Fruit fly (Drosophila melanogaster): ENCODE measurements around the gene SpdS.
A peak's percentile ranks its signal among the peaks of the same experiment; 100 is the strongest.

Gene SpdS

DNA sequence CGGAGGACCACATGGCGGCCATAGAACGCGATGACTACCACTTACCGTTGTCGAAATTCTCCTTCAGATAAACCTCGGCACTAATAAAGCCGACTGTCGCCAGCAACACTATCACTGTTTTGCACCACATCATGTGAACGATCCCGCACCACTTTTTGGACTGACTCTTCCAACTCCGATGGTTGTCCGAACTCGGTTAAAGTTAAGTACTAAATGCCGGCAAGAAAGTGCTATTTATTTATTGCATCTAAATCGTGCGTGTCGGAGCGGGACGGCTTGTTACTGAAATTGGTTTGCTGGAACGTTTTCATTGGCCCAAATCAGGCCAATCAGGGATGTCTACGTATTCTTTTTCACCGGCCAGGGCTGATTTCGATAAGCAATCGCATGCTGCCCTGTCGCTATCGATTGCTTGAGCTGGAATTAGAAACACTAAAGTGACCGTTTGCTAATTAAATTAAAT lies 777 bp upstream of the SpdS start, which contains the start of gene Calr:
TSS of gene Calr (minus strand) at position 219 of the 463 bp plus-strand sequence.
- TF ChIP-seq CG8478 (optimal IDR thresholded peaks at IDR 0.05) (no peak), CTCF (optimal IDR thresholded peaks at IDR 0.05) (peak in 1 of 2 experiments; percentile 5)

DNA sequence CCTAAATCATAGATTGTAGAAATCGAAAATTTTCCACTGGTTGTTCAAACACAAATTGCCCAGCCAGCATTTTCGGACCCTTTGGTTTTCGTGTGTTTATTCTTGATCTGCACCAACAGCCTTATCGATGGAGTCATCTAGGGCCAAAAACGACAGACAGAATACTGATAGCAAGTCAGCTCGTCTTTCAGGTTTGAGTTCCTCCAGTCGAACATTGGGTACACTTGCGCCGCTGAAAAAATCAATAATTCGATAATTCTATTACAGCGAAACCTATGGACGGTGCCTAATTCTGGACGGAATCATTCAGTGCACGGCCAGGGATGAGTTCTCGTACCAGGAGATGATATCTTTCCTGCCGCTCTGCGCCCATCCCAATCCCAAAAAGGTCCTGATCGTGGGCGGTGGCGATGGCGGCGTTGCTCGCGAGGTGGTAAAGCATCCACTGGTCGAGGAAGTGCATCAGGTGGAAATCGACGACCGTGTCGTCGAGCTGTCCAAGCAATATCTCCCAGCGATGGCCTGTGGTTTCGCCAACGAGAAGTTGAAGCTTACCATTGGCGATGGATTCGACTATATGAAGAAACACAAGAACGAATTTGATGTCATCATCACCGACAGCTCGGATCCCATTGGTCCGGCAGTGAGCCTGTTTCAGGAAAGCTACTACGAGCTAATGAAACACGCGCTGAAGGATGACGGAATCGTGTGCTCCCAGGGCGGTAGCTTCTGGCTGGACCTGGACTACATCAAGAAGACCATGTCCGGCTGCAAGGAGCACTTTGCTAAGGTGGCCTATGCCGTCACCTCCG lies 875 bp downstream of the SpdS start:
- TF ChIP-seq CTCF (optimal IDR thresholded peaks at IDR 0.05) (no peak), CG8478 (optimal IDR thresholded peaks at IDR 0.05) (no peak)

DNA sequence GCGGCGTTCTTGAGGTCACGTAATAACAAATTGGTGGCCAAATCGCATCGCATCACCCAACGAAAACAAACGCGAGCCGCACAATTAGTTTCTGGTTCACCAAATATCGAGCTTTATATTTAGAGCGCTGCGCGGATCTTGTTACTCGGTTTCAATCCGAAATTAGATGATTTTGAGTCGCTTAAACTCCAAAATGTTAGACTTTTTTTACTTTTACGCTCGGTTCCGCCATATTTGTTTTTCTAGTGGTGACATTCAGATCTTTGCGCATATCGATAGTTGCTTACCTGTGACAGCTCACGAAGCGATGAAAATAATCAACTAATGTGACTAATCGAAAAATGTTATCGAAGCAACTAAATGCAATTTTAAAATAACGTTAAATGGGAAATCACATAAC lies 5.9 kb downstream of the SpdS start, which contains the start of gene Scm:
TSS of gene Scm (minus strand) at position 251 of the 400 bp plus-strand sequence.
- TF ChIP-seq CTCF (optimal IDR thresholded peaks at IDR 0.05) = peak in 1 of 2 experiments; percentile 17
- TF ChIP-seq CG8478 (optimal IDR thresholded peaks at IDR 0.05) = no peak

DNA sequence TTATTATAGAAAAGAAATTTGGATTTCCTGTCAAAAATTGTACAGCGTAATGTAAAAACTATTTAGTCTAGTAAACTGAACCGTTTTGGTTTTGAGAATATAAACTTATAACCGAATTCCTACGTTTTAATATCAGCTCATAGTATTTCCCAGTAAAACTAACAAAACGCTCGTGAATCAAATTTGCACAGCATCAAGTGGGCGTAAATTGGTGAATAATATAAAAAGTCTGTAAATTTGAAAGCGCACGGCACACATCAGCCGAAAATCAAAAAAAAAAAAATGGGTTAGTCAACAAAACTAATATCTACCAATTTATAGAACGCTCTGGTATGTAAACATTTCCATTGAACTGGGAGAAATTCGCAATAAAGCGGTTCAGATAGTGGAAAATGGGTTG lies 6.4 kb downstream of the SpdS start, which contains the start of gene Dh44:
TSS of gene Dh44 (plus strand) at position 301 of the 400 bp plus-strand sequence.
- TF ChIP-seq CG8478 (optimal IDR thresholded peaks at IDR 0.05) (no peak), CTCF (optimal IDR thresholded peaks at IDR 0.05) (no peak)

DNA sequence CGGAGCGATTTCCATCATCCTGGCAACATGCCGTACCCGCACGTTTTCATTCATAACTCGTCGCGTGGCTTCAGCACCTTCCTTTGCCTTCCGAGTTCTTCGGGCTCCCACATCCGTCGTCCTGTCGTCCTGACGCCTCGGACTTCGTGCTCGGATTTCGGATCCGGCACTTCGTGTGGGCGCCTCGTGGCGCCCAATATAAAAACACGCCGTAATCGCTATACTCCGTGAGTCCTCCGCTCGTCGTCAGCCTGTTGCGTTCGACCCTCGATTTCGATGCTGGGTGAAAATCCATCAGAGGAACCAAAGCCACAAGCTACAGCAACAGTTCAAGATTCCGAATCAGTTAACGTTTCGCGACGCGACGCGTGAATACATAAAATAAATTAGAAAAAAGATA lies 8.9 kb downstream of the SpdS start:
- TF ChIP-seq CG8478 (optimal IDR thresholded peaks at IDR 0.05) (no peak), CTCF (optimal IDR thresholded peaks at IDR 0.05) (no peak)

DNA sequence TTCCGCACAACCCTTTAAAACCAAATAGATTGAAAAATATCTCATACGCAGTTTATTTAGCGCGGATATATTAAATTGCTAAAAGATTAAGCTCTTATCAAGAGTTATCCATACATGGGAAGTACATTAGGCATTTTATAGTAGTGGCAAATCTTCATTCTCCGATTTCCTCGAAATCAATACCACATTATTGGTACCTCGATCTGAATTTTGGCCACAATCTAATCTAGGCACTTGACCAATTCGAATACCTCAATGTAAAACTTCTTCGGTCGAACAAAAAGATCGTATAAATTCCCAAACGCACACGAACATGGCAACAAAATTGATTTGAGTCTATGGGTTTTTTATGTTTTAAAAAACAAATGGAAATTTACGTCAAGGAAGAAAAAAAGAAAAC lies 12.5 kb downstream of the SpdS start:
- TF ChIP-seq CG8478 (optimal IDR thresholded peaks at IDR 0.05) (no peak), CTCF (optimal IDR thresholded peaks at IDR 0.05) (no peak)

DNA sequence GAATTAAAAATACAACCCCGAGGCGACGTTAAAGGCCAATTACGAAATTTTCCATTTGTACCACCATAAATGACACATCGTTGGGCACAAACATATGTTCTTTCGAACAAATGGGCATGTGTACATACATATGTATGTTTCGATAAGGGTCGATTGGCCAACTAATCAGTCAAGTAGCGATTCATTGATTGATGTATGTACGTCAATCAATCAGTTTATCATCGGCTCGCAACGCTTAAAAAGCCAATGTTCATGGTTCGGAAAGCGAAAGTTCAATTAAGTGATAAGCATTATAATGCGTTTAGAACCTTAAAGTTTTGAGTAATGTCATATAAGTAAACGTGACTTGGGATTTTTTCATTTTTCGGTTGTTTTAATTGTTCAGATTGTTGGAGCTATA lies 13.2 kb downstream of the SpdS start:
- TF ChIP-seq CTCF (optimal IDR thresholded peaks at IDR 0.05) (no peak), CG8478 (optimal IDR thresholded peaks at IDR 0.05) (no peak)

DNA sequence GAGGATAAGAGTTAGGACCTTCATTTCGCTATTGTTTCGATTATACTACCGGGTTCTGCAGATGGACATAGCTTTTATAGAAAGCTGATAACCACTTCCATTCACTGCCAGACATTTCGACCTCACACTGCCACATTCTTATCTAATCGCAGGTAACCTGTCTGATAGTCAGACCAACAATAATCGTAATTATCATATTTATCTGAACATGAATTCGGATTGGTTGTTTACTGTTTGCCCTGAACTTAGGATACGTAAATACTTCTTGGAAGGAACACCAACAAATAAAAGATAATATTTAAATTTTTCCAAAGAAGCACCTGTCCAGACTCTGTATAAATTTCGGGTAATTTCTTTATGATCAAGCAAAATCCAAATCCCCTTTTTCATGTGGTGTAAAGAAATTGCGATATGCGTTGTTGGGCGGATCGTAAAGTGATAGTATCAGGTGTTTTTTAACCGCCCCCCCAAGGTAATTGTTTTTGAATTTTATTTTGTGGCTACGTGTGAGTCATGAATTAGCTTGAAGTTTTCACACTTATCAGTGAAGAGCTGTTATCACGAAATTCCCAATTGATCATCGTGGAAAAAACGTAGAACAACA lies 14.8 kb downstream of the SpdS start, which contains the start of gene Fst:
TSS of gene Fst (minus strand) at position 51 of the 604 bp plus-strand sequence.
- no peak for TF ChIP-seq CG8478 (optimal IDR thresholded peaks at IDR 0.05)
- TF ChIP-seq CTCF (optimal IDR thresholded peaks at IDR 0.05) = no peak

DNA sequence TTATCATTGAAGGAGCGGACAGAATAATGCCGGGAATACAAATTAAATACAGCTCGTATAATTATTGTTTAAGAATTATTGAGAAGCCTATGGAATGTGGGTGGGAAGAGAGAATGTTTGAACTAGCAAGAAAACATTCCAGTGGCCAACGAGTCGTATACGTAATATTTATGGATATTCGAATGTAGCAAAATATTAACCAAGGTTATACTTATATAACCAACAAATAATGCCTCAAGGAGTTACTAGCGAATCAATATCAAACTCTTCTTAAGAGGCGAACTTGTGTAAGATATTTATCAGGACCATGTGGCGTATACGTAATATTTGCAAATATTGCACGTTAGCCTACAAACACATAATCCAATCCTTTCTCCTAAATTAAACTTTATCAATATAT lies 34.0 kb downstream of the SpdS start:
- TF ChIP-seq CTCF (optimal IDR thresholded peaks at IDR 0.05) (no peak), CG8478 (optimal IDR thresholded peaks at IDR 0.05) (no peak)

DNA sequence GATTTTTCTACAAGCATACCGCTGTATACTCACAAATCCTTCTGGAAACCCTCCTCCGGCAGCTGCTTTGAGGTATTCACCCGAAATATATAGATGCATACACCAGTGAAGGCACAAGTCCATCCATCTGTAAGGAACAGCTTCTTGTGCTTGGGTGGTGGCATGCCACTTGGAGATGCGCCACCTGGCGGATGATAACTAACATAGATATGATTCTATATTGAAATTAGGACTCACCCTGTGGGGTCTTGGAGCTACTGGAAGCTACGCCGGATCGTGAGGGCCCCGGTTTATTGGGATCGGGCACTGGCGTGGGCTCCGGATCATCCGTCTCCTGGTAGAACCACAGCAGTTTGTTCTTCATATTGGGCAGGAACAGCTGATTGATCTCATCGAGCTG lies 41.8 kb downstream of the SpdS start:
- TF ChIP-seq CTCF (optimal IDR thresholded peaks at IDR 0.05) (peak; percentile 63 to 64), CG8478 (optimal IDR thresholded peaks at IDR 0.05) (no peak)

DNA sequence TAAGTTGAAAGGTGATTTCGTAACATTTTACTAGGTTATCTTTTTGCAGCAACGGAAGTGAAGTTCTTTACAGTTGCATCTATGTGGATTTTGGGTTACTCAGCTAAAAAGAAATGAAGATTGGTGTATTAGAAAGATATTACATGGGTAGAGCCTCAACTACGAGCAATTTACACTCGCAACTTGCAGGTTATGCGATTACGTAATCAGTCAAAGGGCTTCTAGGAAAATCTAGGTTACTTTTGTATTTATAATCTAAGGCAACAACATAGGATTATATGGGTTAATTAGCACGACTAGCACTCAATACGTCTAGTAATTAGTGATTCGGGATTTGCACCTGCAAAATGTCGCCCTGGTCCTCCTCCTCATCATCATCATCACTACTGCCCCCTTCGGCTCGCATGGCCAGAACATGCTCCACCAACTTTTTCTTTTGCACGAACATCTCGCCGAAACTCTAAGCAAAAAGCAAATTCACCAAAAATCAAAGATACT lies 42.8 kb downstream of the SpdS start, which contains the start of gene Dhc1:
TSS of gene Dhc1 (minus strand) at position 448 of the 498 bp plus-strand sequence.
- TF ChIP-seq CG8478 (optimal IDR thresholded peaks at IDR 0.05) (no peak), CTCF (optimal IDR thresholded peaks at IDR 0.05) (no peak)

DNA sequence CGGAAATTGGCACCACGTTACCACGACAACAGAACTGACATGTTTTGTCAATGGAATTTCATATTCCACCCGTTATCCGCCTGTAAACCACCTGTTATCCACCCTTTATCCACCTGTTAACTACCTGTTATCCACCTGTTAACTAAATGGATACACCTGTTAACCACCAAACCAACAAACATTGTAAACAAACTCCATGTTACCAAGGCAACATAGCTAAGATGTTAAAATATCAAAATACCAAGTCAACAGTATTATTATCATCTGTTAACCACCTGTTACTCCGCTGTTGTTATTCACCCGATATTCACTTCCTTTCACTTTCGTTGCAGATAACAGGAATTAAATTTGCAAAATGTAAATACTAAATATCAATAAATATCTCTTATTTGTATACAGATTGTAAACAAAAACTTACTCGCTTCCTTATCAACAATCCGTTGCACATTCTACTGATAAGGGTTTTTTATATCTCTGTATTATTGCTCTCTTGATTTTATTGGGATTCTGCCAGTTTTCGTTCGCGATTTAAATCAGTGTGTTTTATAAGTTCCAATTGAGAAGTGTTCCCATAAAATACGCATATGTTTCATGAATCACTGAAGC lies 43.6 kb downstream of the SpdS start, which contains the start of gene Nepl12:
TSS of gene Nepl12 (plus strand) at position 556 of the 606 bp plus-strand sequence.
- no peak for TF ChIP-seq CG8478 (optimal IDR thresholded peaks at IDR 0.05)
- TF ChIP-seq CTCF (optimal IDR thresholded peaks at IDR 0.05) = no peak

DNA sequence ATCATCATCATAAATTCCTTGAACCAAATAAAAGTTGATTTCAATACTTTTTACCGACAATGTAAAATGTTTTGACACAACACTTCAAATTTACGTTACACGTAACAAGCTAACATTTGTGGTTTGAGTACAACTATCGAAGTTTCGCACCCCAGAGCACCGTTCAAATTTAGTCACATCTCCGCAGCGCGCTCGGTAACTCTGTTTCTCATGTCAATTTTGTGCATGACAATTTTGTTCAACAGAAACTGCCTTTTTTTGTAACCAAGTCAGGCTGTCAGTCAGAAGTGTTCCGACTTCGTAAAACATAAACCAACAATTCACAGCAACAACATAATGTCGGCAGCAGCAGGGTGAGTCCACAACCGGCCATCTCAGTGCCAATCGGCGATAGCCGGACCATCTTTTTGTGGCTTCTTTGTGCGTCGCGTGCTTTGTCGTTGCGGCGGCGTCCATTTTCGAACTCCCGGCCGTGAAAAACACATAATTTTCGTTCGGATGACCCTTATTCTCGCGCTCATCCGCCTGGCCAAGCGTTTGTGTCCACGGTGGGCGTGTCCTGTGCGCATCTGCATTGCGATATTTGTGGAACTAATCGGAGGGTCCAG lies 46.4 kb downstream of the SpdS start, which contains the start of gene p23:
TSS of gene p23 (plus strand) at position 194 of the 608 bp plus-strand sequence.
- TF ChIP-seq CTCF (optimal IDR thresholded peaks at IDR 0.05) (peak; percentile 79 to 80), CG8478 (optimal IDR thresholded peaks at IDR 0.05) (no peak)

DNA sequence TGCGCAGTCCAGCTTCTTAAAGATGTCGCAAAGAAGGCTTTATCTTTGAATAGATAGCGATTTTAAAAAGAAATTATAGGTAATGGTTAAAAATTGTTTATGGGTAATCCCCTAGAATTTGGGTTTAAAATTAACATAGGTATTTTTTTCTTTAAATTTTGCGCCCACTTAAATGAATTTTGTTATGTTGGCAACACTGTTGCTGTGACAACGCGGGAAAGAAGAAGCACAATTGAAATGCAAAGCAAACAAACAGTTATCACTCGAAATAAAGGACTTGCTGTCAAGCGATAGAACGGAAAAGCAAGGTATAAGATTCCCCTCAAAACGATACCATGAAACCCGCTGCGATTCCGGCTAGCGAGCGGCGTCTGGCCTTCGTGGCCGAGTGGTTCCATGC lies 48.3 kb downstream of the SpdS start, which contains the start of gene nmdyn-D7:
TSS of gene nmdyn-D7 (plus strand) at position 194 of the 400 bp plus-strand sequence.
- no peak for TF ChIP-seq CTCF (optimal IDR thresholded peaks at IDR 0.05)

Measured in S2 (cell line).